Fruit fly (Drosophila melanogaster) whole organism, embryonic: ENCODE data around the gene Mtch.

ENCODE experiments used
- Abd-B ChIP-seq: fragments of 200-800 bp; sonication (Bioruptor generic); optimal IDR thresholded peaks from 2 replicates; lab custom pipeline; 2018; ENCODE audit warnings: missing biosample characterization, mild to moderate bottlenecking, missing genetic modification characterization, moderate library complexity
- Aef1 ChIP-seq: fragments of 200-800 bp; sonication (Bioruptor generic); IDR thresholded peaks from 3 replicates; pipeline ENCODE4 v1.3.6; 2022; ENCODE audit warnings: missing biosample characterization, missing genetic modification characterization
- CG11696 ChIP-seq: fragments of 200-800 bp; sonication (Bioruptor generic); IDR thresholded peaks from 2 replicates; pipeline ENCODE4 v1.3.6; 2022; ENCODE audit warnings: missing biosample characterization, missing genetic modification characterization
- CG13287 ChIP-seq: fragments of 200-800 bp; sonication (Bioruptor generic); IDR thresholded peaks from 2 replicates; pipeline ENCODE4 v1.3.6; 2022; ENCODE audit warnings: missing biosample characterization, missing genetic modification characterization; ENCODE audit not compliant: partially characterized antibody
- CG2712 ChIP-seq: fragments of 200-800 bp; optimal IDR thresholded peaks from 3 replicates; lab custom pipeline; 2019; ENCODE audit warnings: missing biosample characterization, mild to moderate bottlenecking, missing genetic modification characterization, moderate library complexity
- CG31388 ChIP-seq: fragments of 200-800 bp; sonication (Bioruptor generic); optimal IDR thresholded peaks from 2 replicates; lab custom pipeline; 2016; ENCODE audit warnings: missing biosample characterization, missing genetic modification characterization
- CG43689 ChIP-seq: fragments of 200-800 bp; sonication (Bioruptor generic); IDR thresholded peaks from 2 replicates; pipeline ENCODE4 v1.3.6; 2022; ENCODE audit warnings: missing biosample characterization, missing genetic modification characterization
- CG5180 ChIP-seq: fragments of 200-800 bp; sonication (Bioruptor generic); optimal IDR thresholded peaks from 3 replicates; lab custom pipeline; 2017; ENCODE audit warnings: missing biosample characterization, missing genetic modification characterization, mild to moderate bottlenecking, moderate library complexity, missing genetic modification reagents
- CG6854 ChIP-seq: fragments of 200-800 bp; sonication (Bioruptor generic); optimal IDR thresholded peaks from 3 replicates; lab custom pipeline; 2017; ENCODE audit warnings: missing biosample characterization, mild to moderate bottlenecking, missing genetic modification characterization
- CG8388 ChIP-seq: fragments of 200-800 bp; sonication (Bioruptor generic); optimal IDR thresholded peaks from 2 replicates; lab custom pipeline; 2019; ENCODE audit warnings: missing biosample characterization, mild to moderate bottlenecking, missing genetic modification characterization, moderate library complexity
- D ChIP-seq, 2 experiments: fragments of 200-800 bp in 1 of 2; fragments of >200 bp in 1 of 2; sonication (Bioruptor generic) in 1 of 2; optimal IDR thresholded peaks; 2 replicates in 1 of 2; 3 replicates in 1 of 2; lab custom pipeline; 2017; ENCODE audit warnings: mild to moderate bottlenecking in 1 of 2, missing biosample characterization in 1 of 2, missing genetic modification characterization in 1 of 2, missing genetic modification reagents in 1 of 2
- D19B ChIP-seq: fragments of 200-800 bp; sonication (Bioruptor generic); optimal IDR thresholded peaks from 2 replicates; lab custom pipeline; 2017; ENCODE audit warnings: missing biosample characterization, mild to moderate bottlenecking, missing genetic modification characterization
- Deaf1 ChIP-seq: fragments of 200-800 bp; optimal IDR thresholded peaks from 3 replicates; lab custom pipeline; 2019; ENCODE audit warnings: missing biosample characterization, mild to moderate bottlenecking, missing genetic modification characterization, moderate library complexity
- Dek ChIP-seq: fragments of 200-800 bp; sonication (Bioruptor generic); optimal IDR thresholded peaks from 3 replicates; lab custom pipeline; 2019; ENCODE audit warnings: missing biosample characterization, mild to moderate bottlenecking, missing genetic modification characterization, moderate library complexity
- HLH3B ChIP-seq: fragments of 200-800 bp; sonication (Bioruptor generic); IDR thresholded peaks from 2 replicates; pipeline ENCODE4 v1.3.6; 2022; ENCODE audit warnings: missing biosample characterization, missing genetic modification characterization
- Hey ChIP-seq: fragments of 200-800 bp; sonication (Bioruptor generic); optimal IDR thresholded peaks from 3 replicates; lab custom pipeline; 2018; ENCODE audit warnings: missing biosample characterization, mild to moderate bottlenecking, missing genetic modification characterization
- HmgZ ChIP-seq: fragments of 200-800 bp; sonication (Bioruptor generic); optimal IDR thresholded peaks from 2 replicates; lab custom pipeline; 2018; ENCODE audit warnings: missing biosample characterization, mild to moderate bottlenecking, missing genetic modification characterization
- Hr78 ChIP-seq, 2 experiments: fragments of 200-800 bp in 1 of 2; fragments of >200 bp in 1 of 2; sonication (Bioruptor generic) in 1 of 2; optimal IDR thresholded peaks; 2 replicates each; lab custom pipeline; 2017 to 2019; ENCODE audit warnings: missing biosample characterization in 2 of 2, missing genetic modification characterization in 2 of 2, mild to moderate bottlenecking in 1 of 2, moderate library complexity in 1 of 2
- Hsf ChIP-seq: fragments of 200-800 bp; sonication (Bioruptor generic); optimal IDR thresholded peaks from 3 replicates; lab custom pipeline; 2016; ENCODE audit warnings: missing biosample characterization, missing genetic modification characterization
- Myb ChIP-seq: fragments of 200-800 bp; sonication (Bioruptor generic); optimal IDR thresholded peaks from 2 replicates; lab custom pipeline; 2016; ENCODE audit warnings: missing biosample characterization, missing genetic modification characterization
- Neu2 ChIP-seq: fragments of 200-800 bp; sonication (Bioruptor generic); optimal IDR thresholded peaks from 3 replicates; lab custom pipeline; 2016; ENCODE audit warnings: missing biosample characterization, missing genetic modification characterization, borderline replicate concordance
- Nf-YC ChIP-seq: fragments of 200-800 bp; optimal IDR thresholded peaks from 3 replicates; lab custom pipeline; 2019; ENCODE audit warnings: missing biosample characterization, mild to moderate bottlenecking, missing genetic modification characterization, moderate library complexity
- Ptx1 ChIP-seq: fragments of 200-800 bp; sonication (Bioruptor generic); IDR thresholded peaks from 2 replicates; pipeline ENCODE4 v1.3.6; 2022; ENCODE audit warnings: missing biosample characterization, missing genetic modification characterization
- Ravus ChIP-seq: fragments of 200-800 bp; sonication (Bioruptor generic); IDR thresholded peaks from 2 replicates; pipeline ENCODE4 v1.3.6; 2022; ENCODE audit warnings: missing biosample characterization, missing genetic modification characterization
- Spps ChIP-seq: fragments of 200-800 bp; sonication (Bioruptor generic); optimal IDR thresholded peaks from 2 replicates; lab custom pipeline; 2018; ENCODE audit warnings: missing biosample characterization, mild to moderate bottlenecking, missing genetic modification characterization
- ab ChIP-seq: fragments of 200-800 bp; sonication (Bioruptor generic); optimal IDR thresholded peaks from 2 replicates; lab custom pipeline; 2016; ENCODE audit warnings: missing biosample characterization, missing genetic modification characterization
- bab2 ChIP-seq: fragments of 200-800 bp; sonication (Bioruptor generic); optimal IDR thresholded peaks from 2 replicates; lab custom pipeline; 2016; ENCODE audit warnings: missing biosample characterization, missing genetic modification characterization
- bowl ChIP-seq: fragments of 200-800 bp; sonication (Bioruptor generic); IDR thresholded peaks from 2 replicates; pipeline ENCODE4 v1.3.6; 2022; ENCODE audit warnings: missing biosample characterization, missing genetic modification characterization
- bsh ChIP-seq, 2 experiments: fragments of 200-800 bp; sonication (Bioruptor generic); optimal IDR thresholded peaks; 2 replicates each; lab custom pipeline; 2017 to 2018; ENCODE audit warnings: mild to moderate bottlenecking in 2 of 2, missing biosample characterization in 2 of 2, missing genetic modification characterization in 2 of 2, moderate library complexity in 1 of 2
- cg ChIP-seq: fragments of 200-800 bp; sonication (Bioruptor generic); optimal IDR thresholded peaks from 3 replicates; lab custom pipeline; 2019; ENCODE audit warnings: missing biosample characterization, mild to moderate bottlenecking, missing genetic modification characterization, moderate library complexity
- ci ChIP-seq: fragments of 200-800 bp; sonication (Bioruptor generic); IDR thresholded peaks from 3 replicates; pipeline ENCODE4 v1.3.6; 2022; ENCODE audit warnings: missing biosample characterization, missing genetic modification characterization
- da ChIP-seq: fragments of 200-800 bp; sonication (Bioruptor generic); optimal IDR thresholded peaks from 2 replicates; lab custom pipeline; 2016; ENCODE audit warnings: missing biosample characterization, missing genetic modification characterization
- danr ChIP-seq: fragments of 200-800 bp; sonication (Bioruptor generic); IDR thresholded peaks from 2 replicates; pipeline ENCODE4 v1.3.6; 2022; ENCODE audit warnings: missing biosample characterization, missing genetic modification characterization
- dmrt11E ChIP-seq: fragments of 200-800 bp; sonication (Bioruptor generic); optimal IDR thresholded peaks from 3 replicates; lab custom pipeline; 2018; ENCODE audit warnings: missing biosample characterization, mild to moderate bottlenecking, missing genetic modification characterization, moderate library complexity
- emc ChIP-seq: fragments of 200-800 bp; sonication (Bioruptor generic); optimal IDR thresholded peaks from 2 replicates; lab custom pipeline; 2016; ENCODE audit warnings: missing biosample characterization, missing genetic modification characterization
- fd3F ChIP-seq: fragments of 200-800 bp; sonication (Bioruptor generic); optimal IDR thresholded peaks from 2 replicates; lab custom pipeline; 2018; ENCODE audit warnings: missing biosample characterization, mild to moderate bottlenecking, missing genetic modification characterization, moderate library complexity
- fru ChIP-seq: fragments of >200 bp; optimal IDR thresholded peaks from 2 replicates; lab custom pipeline; 2017
- fu2 ChIP-seq: fragments of 200-800 bp; sonication (Bioruptor generic); optimal IDR thresholded peaks from 2 replicates; lab custom pipeline; 2016; ENCODE audit warnings: missing biosample characterization, missing genetic modification characterization
- ind ChIP-seq: fragments of 200-800 bp; sonication (Bioruptor generic); optimal IDR thresholded peaks from 3 replicates; lab custom pipeline; 2016; ENCODE audit warnings: missing biosample characterization, missing genetic modification characterization
- kah ChIP-seq: fragments of 200-800 bp; sonication (Bioruptor generic); optimal IDR thresholded peaks from 2 replicates; lab custom pipeline; 2018; ENCODE audit warnings: missing biosample characterization, mild to moderate bottlenecking, missing genetic modification characterization
- lmd ChIP-seq: fragments of 200-800 bp; sonication (Bioruptor generic); IDR thresholded peaks from 2 replicates; pipeline ENCODE4 v1.3.6; 2022; ENCODE audit warnings: missing biosample characterization, missing genetic modification characterization
- mirr ChIP-seq: fragments of 200-800 bp; sonication (Bioruptor generic); optimal IDR thresholded peaks from 3 replicates; lab custom pipeline; 2018; ENCODE audit warnings: missing biosample characterization, mild to moderate bottlenecking, missing genetic modification characterization
- nerfin-1 ChIP-seq: fragments of 200-800 bp; sonication (Bioruptor generic); optimal IDR thresholded peaks from 3 replicates; lab custom pipeline; 2019; ENCODE audit warnings: missing biosample characterization, mild to moderate bottlenecking, missing genetic modification characterization, moderate library complexity
- pfk ChIP-seq: fragments of 200-800 bp; sonication (Bioruptor generic); optimal IDR thresholded peaks from 2 replicates; lab custom pipeline; 2018; ENCODE audit warnings: missing biosample characterization, mild to moderate bottlenecking, missing genetic modification characterization, moderate library complexity
- scrt ChIP-seq: fragments of 200-800 bp; sonication (Bioruptor generic); optimal IDR thresholded peaks from 2 replicates; lab custom pipeline; 2018; ENCODE audit warnings: missing biosample characterization, mild to moderate bottlenecking, missing genetic modification characterization, moderate library complexity
- sim ChIP-seq: fragments of 200-800 bp; sonication (Bioruptor generic); IDR thresholded peaks from 2 replicates; pipeline ENCODE4 v1.3.6; 2022; ENCODE audit warnings: missing biosample characterization, missing genetic modification characterization
- sna ChIP-seq: fragments of 200-800 bp; sonication (Bioruptor generic); IDR thresholded peaks from 2 replicates; pipeline ENCODE4 v1.3.6; 2022; ENCODE audit warnings: missing biosample characterization, missing genetic modification characterization; ENCODE audit not compliant: partially characterized antibody
- sob ChIP-seq: fragments of 200-800 bp; sonication (Bioruptor generic); IDR thresholded peaks from 2 replicates; pipeline ENCODE4 v1.3.6; 2022; ENCODE audit warnings: missing biosample characterization, missing genetic modification characterization
- tup ChIP-seq: fragments of 200-800 bp; sonication (Bioruptor generic); optimal IDR thresholded peaks from 2 replicates; lab custom pipeline; 2016; ENCODE audit warnings: missing biosample characterization, mild to moderate bottlenecking, missing genetic modification characterization, moderate library complexity
- unc-4 ChIP-seq: fragments of 200-800 bp; sonication (Bioruptor generic); IDR thresholded peaks from 2 replicates; pipeline ENCODE4 v1.3.6; 2022; ENCODE audit warnings: missing biosample characterization, missing genetic modification characterization; ENCODE audit not compliant: partially characterized antibody

The Mtch gene

dm6 chr3L:184251-184650, at the start of gene Mtch, which contains the start of the genes CG34140 and Mkp (continued):
- TF ChIP-seq HmgZ (tag; lab: Kevin White, UChicago) (peak; percentile 84), cg (GFP tag; lab: Kevin White, UChicago) (no peak), sob (peak; percentile 84), nerfin-1 (tag; lab: Kevin White, UChicago) (peak; percentile 99), Hey (no peak), Myb (peak; percentile 72), CG31388 (GFP tag; lab: Kevin White, UChicago) (peak; percentile 54), kah (GFP tag; lab: Kevin White, UChicago) (peak; percentile 83), mirr (no peak), fd3F (GFP tag; lab: Kevin White, UChicago) (peak; percentile 71), Dek (tag; lab: Kevin White, UChicago) (peak; percentile 76), danr (GFP tag; lab: Robert Waterston, UW) (peak; percentile 76), Hsf (GFP tag; lab: Kevin White, UChicago) (peak; percentile 89), bab2 (peak; percentile 92), CG6854 (GFP tag; lab: Kevin White, UChicago) (no peak), lmd (GFP tag; lab: Robert Waterston, UW) (peak; percentile 71), Neu2 (peak; percentile 60), Ravus (peak; percentile 25; the same call in 1 of the 2 replicates), D19B (GFP tag; lab: Kevin White, UChicago) (no peak), tup (peak; percentile 84), bowl (GFP tag; lab: Robert Waterston, UW) (peak; percentile 47; the same call in 1 of the 2 replicates), sna (GFP tag; lab: Robert Waterston, UW) (peak; percentile 97), CG5180 (GFP tag; lab: Kevin White, UChicago) (no peak), HLH3B (GFP tag; lab: Robert Waterston, UW) (peak; percentile 82), da (GFP tag; lab: Kevin White, UChicago) (peak; percentile 44), emc (GFP tag; lab: Kevin White, UChicago) (peak; percentile 68), pfk (GFP tag; lab: Kevin White, UChicago) (peak; percentile 18), Aef1 (GFP tag; lab: Robert Waterston, UW) (peak; percentile 88), CG43689 (0 out of 2 replicates have a peak, but pooled peaks have one; percentile 29), dmrt11E (tag; lab: Kevin White, UChicago) (peak; percentile 80), Spps (peak; percentile 66), ind (GFP tag; lab: Kevin White, UChicago) (peak; percentile 91), Ptx1 (peak; percentile 84), bsh (GFP tag; optimal IDR thresholded peaks at IDR 0.05; lab: Kevin White, UChicago) (peak in 1 of 2 experiments; percentile 83), D (optimal IDR thresholded peaks at IDR 0.05; lab: Kevin White, UChicago) (no peak), D (GFP tag; optimal IDR thresholded peaks at IDR 0.05; lab: Kevin White, UChicago) (peak; percentile 60), ab (GFP tag; lab: Kevin White, UChicago) (peak; percentile 69), unc-4 (GFP tag; lab: Robert Waterston, UW) (peak; percentile 96), Nf-YC (tag; lab: Kevin White, UChicago) (no peak), ci (peak; percentile 75), fu2 (peak; percentile 88), sim (no peak), Abd-B (GFP tag; lab: Kevin White, UChicago) (peak; percentile 84), Deaf1 (tag; lab: Kevin White, UChicago) (no peak), Hr78 (GFP tag; optimal IDR thresholded peaks at IDR 0.05; lab: Kevin White, UChicago) (no peak), fru (lab: Kevin White, UChicago) (no peak), CG2712 (tag; lab: Kevin White, UChicago) (peak; percentile 88), scrt (GFP tag; lab: Kevin White, UChicago) (no peak), CG8388 (GFP tag; lab: Kevin White, UChicago) (peak; percentile 77), CG11696 (0 out of 2 replicates have a peak, but pooled peaks have one; percentile 39), CG13287 (peak; percentile 99)
